Worm (Caenorhabditis elegans): ENCODE results near the gene klp-17.
A peak's percentile ranks its signal among the peaks of the same experiment; 100 is the strongest.

Gene klp-17

ce11 chrII:11431584-11431983 is 35.9 kb downstream of the klp-17 start, which contains the start of gene C05D12.4:
TSS of gene C05D12.4 (plus strand) at chrII:11431884.
- TF ChIP-seq egl-27 (tag; optimal IDR thresholded peaks at IDR 0.05) (no peak), nhr-12 (tag; optimal IDR thresholded peaks at IDR 0.05) (no peak), mef-2 (tag; optimal IDR thresholded peaks at IDR 0.05) (no peak), ces-1 (GFP tag; optimal IDR thresholded peaks at IDR 0.05) (no peak), nhr-71 (tag; optimal IDR thresholded peaks at IDR 0.05) (no peak), nhr-85 (tag) (no peak)

- peak; percentile 10 for TF ChIP-seq elt-2 (tag; optimal IDR thresholded peaks at IDR 0.05)
- TF ChIP-seq nhr-20 (tag; optimal IDR thresholded peaks at IDR 0.05) = no peak
- no peak for TF ChIP-seq irx-1 (tag; optimal IDR thresholded peaks at IDR 0.05)
Observed at ce11 chrII:11428599-11428998, 38.8 kb downstream of the klp-17 start.

ce11 chrII:11427322-11427721 is 40.1 kb downstream of the klp-17 start:
- TF ChIP-seq ceh-63 (GFP tag; optimal IDR thresholded peaks at IDR 0.05) (no peak), lir-3 (tag; optimal IDR thresholded peaks at IDR 0.05; ENCODE audit: poor library complexity) (no peak), Y116A8C.19 (tag; optimal IDR thresholded peaks at IDR 0.05; ENCODE audit: borderline replicate concordance) (no peak), mep-1 (tag; optimal IDR thresholded peaks at IDR 0.05) (no peak)

ce11 chrII:11424579-11425316 is 42.7 kb downstream of the klp-17 start, which contains the start of gene C05D12.3:
TSS of gene C05D12.3 (plus strand) at chrII:11425266.
- TF ChIP-seq blmp-1 (tag; optimal IDR thresholded peaks at IDR 0.05) (no peak), elt-2 (tag; optimal IDR thresholded peaks at IDR 0.05) (peak; percentile 22), efl-1 (optimal IDR thresholded peaks at IDR 0.05) (no peak), efl-1 (GFP tag; optimal IDR thresholded peaks at IDR 0.05 in 1 of 2) (peak in 1 of 2 experiments; percentile 49), zag-1 (tag; optimal IDR thresholded peaks at IDR 0.05) (no peak)

ce11 chrII:11424032-11424431 is 43.4 kb downstream of the klp-17 start:
- TF ChIP-seq unc-62 (GFP tag; optimal IDR thresholded peaks at IDR 0.05) (no peak), elt-2 (tag; optimal IDR thresholded peaks at IDR 0.05) (peak; percentile 8), mdl-1 (tag; optimal IDR thresholded peaks at IDR 0.05) (no peak)

- TF ChIP-seq nhr-20 (tag; optimal IDR thresholded peaks at IDR 0.05) (peak; percentile 0), lin-35 (GFP tag; optimal IDR thresholded peaks at IDR 0.05) (peak in 1 of 2 experiments; percentile 11), elt-2 (tag; optimal IDR thresholded peaks at IDR 0.05) (peak; percentile 69), fkh-4 (tag; optimal IDR thresholded peaks at IDR 0.05; ENCODE audit: borderline replicate concordance) (no peak)
Observed at ce11 chrII:11418476-11418875, 49.0 kb downstream of the klp-17 start.

ce11 chrII:11417999-11418398 is 49.4 kb downstream of the klp-17 start, which contains the start of gene C05D12.2:
TSS of gene C05D12.2 (plus strand) at chrII:11418299.
- TF ChIP-seq mab-9 (GFP tag; IDR thresholded peaks at IDR 0.05) = no peak
- no peak for TF ChIP-seq rnt-1 (tag; optimal IDR thresholded peaks at IDR 0.05)
- no peak for TF ChIP-seq mep-1 (tag; optimal IDR thresholded peaks at IDR 0.05)
- TF ChIP-seq mef-2 (tag; optimal IDR thresholded peaks at IDR 0.05) = no peak
- no peak for TF ChIP-seq elt-2 (tag; optimal IDR thresholded peaks at IDR 0.05)
- TF ChIP-seq ceh-88 (GFP tag; IDR thresholded peaks at IDR 0.05) = no peak
- no peak for TF ChIP-seq sup-37 (GFP tag; optimal IDR thresholded peaks at IDR 0.05)
- TF ChIP-seq vab-15 (tag; optimal IDR thresholded peaks at IDR 0.05) = no peak
- no peak for TF ChIP-seq sptf-1 (tag; optimal IDR thresholded peaks at IDR 0.05)
- TF ChIP-seq hlh-17 (GFP tag; optimal IDR thresholded peaks at IDR 0.05; ENCODE audit: borderline replicate concordance) = no peak

All from whole organism, L1 larva.